Fruit fly (Drosophila melanogaster): Measurements from ENCODE around the gene wake.

DNA sequence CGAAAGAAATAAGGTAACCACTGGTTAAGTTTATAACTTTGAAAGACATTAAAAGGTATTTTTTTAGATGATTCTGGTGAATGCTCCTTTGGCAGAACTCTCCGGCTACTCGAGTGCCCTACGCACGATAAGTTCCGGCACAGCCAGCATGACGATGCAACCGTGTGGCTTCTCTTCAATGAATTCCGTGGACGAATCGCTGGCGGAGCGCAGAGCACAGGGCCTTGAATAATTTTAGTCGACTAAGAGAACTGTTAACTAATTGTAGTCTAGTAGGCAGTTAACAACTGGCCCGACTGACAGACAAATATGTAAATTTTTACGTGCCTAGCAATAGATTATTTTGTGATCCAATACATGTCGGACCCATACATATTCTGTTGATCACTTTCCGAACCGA, 23.4 kb upstream of the wake start, which contains the start of gene CG31161:
- no peak for TF ChIP-seq CG8478 (optimal IDR thresholded peaks at IDR 0.05)
- TF ChIP-seq CTCF (optimal IDR thresholded peaks at IDR 0.05): no peak
